Worm (Caenorhabditis elegans): ENCODE measurements around the gene C37C3.12.

C37C3.12 gene

ce11 chrV:7803563-7803962 lies 35.8 kb downstream of the C37C3.12 start:
- TF ChIP-seq ceh-2 (tag; optimal IDR thresholded peaks at IDR 0.05): no peak
- TF ChIP-seq pag-3 (tag; optimal IDR thresholded peaks at IDR 0.05; ENCODE audit: borderline replicate concordance): no peak
- no peak for TF ChIP-seq ceh-45 (GFP tag; IDR thresholded peaks at IDR 0.05)
- no peak for TF ChIP-seq ceh-30 (tag; optimal IDR thresholded peaks at IDR 0.05)
- no peak for TF ChIP-seq elt-2 (tag; optimal IDR thresholded peaks at IDR 0.05)
- TF ChIP-seq sox-4 (tag; optimal IDR thresholded peaks at IDR 0.05): no peak
- no peak for TF ChIP-seq fkh-10 (GFP tag; optimal IDR thresholded peaks at IDR 0.05)
- no peak for TF ChIP-seq ztf-16 (tag; optimal IDR thresholded peaks at IDR 0.05)
- no peak for TF ChIP-seq dmd-4 (tag; optimal IDR thresholded peaks at IDR 0.05; ENCODE audit: borderline replicate concordance)
- no peak for TF ChIP-seq lin-11 (tag; optimal IDR thresholded peaks at IDR 0.05)
- TF ChIP-seq ceh-19 (GFP tag; optimal IDR thresholded peaks at IDR 0.05): no peak
- TF ChIP-seq sdc-2 (tag; optimal IDR thresholded peaks at IDR 0.05): no peak
- no peak for TF ChIP-seq unc-86 (tag; optimal IDR thresholded peaks at IDR 0.05)
- no peak for TF ChIP-seq tbx-2 (tag; optimal IDR thresholded peaks at IDR 0.05)
- TF ChIP-seq mec-3 (tag; optimal IDR thresholded peaks at IDR 0.05; ENCODE audit: borderline replicate concordance): no peak
- TF ChIP-seq madf-2 (tag; optimal IDR thresholded peaks at IDR 0.05): no peak
- TF ChIP-seq C38D4.7 (GFP tag; optimal IDR thresholded peaks at IDR 0.05): no peak

- TF ChIP-seq gmeb-2 (tag; optimal IDR thresholded peaks at IDR 0.05): no peak
- TF ChIP-seq madf-2 (tag; optimal IDR thresholded peaks at IDR 0.05): no peak
- TF ChIP-seq che-1 (tag; optimal IDR thresholded peaks at IDR 0.05): no peak
- TF ChIP-seq pax-1 (tag; optimal IDR thresholded peaks at IDR 0.05): no peak
- no peak for TF ChIP-seq ceh-2 (tag; optimal IDR thresholded peaks at IDR 0.05)
- TF ChIP-seq mec-3 (tag; optimal IDR thresholded peaks at IDR 0.05; ENCODE audit: borderline replicate concordance): no peak
- no peak for TF ChIP-seq pros-1 (tag; optimal IDR thresholded peaks at IDR 0.05)
- no peak for TF ChIP-seq ceh-18 (tag; optimal IDR thresholded peaks at IDR 0.05)
- TF ChIP-seq lim-6 (tag; optimal IDR thresholded peaks at IDR 0.05): no peak
- TF ChIP-seq ceh-30 (tag; optimal IDR thresholded peaks at IDR 0.05): no peak
- TF ChIP-seq dmd-4 (tag; optimal IDR thresholded peaks at IDR 0.05; ENCODE audit: borderline replicate concordance): no peak
- no peak for TF ChIP-seq pha-2 (tag; optimal IDR thresholded peaks at IDR 0.05)
These were observed 41.3 kb downstream of the C37C3.12 start, which contains the start of gene ZK742.7 for ce11 chrV:7798079-7798478. Gene ZK742.7, plus strand, starts transcription at chrV:7798379.

ce11 chrV:7793067-7793466 lies 46.3 kb downstream of the C37C3.12 start, which contains the start of gene flp-21:
Gene flp-21, plus strand, starts transcription at chrV:7793367.
- TF ChIP-seq gmeb-2 (tag; optimal IDR thresholded peaks at IDR 0.05) (no peak), odd-2 (tag; optimal IDR thresholded peaks at IDR 0.05) (no peak), tbx-7 (tag; optimal IDR thresholded peaks at IDR 0.05) (no peak), dmd-4 (tag; optimal IDR thresholded peaks at IDR 0.05; ENCODE audit: borderline replicate concordance) (no peak), nhr-232 (tag; optimal IDR thresholded peaks at IDR 0.05) (no peak), dve-1 (tag; optimal IDR thresholded peaks at IDR 0.05) (no peak), C08G9.2 (tag; optimal IDR thresholded peaks at IDR 0.05) (no peak)

Data from whole organism, late embryonic.